Worm (Caenorhabditis elegans): ENCODE measurements around the gene gln-3.

gln-3 gene

ce11 chrIV:16216165-16216564 lies 45.7 kb upstream of the gln-3 start:
- no peak for TF ChIP-seq pax-3 (tag; optimal IDR thresholded peaks at IDR 0.05)
- TF ChIP-seq lin-35 (GFP tag; optimal IDR thresholded peaks at IDR 0.05) = no peak
- TF ChIP-seq nhr-47 (tag; optimal IDR thresholded peaks at IDR 0.05) = no peak

- TF ChIP-seq unc-98 (GFP tag; IDR thresholded peaks at IDR 0.05) (no peak), nhr-84 (tag; optimal IDR thresholded peaks at IDR 0.05) (no peak), pqm-1 (tag; optimal IDR thresholded peaks at IDR 0.05) (no peak), lin-15B (tag; optimal IDR thresholded peaks at IDR 0.05) (no peak), lir-3 (tag; optimal IDR thresholded peaks at IDR 0.05; ENCODE audit: poor library complexity) (no peak), C04F5.9 (tag; optimal IDR thresholded peaks at IDR 0.05) (no peak), nhr-71 (tag; optimal IDR thresholded peaks at IDR 0.05) (no peak), ceh-8 (GFP tag; optimal IDR thresholded peaks at IDR 0.05) (no peak), mep-1 (tag; optimal IDR thresholded peaks at IDR 0.05) (no peak), efl-3 (GFP tag; optimal IDR thresholded peaks at IDR 0.05) (no peak), tlp-1 (tag; optimal IDR thresholded peaks at IDR 0.05) (no peak), tbx-2 (tag; optimal IDR thresholded peaks at IDR 0.05) (no peak), lin-39 (tag; optimal IDR thresholded peaks at IDR 0.05) (no peak), elt-3 (tag; optimal IDR thresholded peaks at IDR 0.05) (no peak), skn-1 (tag; optimal IDR thresholded peaks at IDR 0.05) (no peak), rnt-1 (tag; optimal IDR thresholded peaks at IDR 0.05) (no peak), unc-62 (GFP tag; optimal IDR thresholded peaks at IDR 0.05) (no peak), lin-35 (GFP tag; optimal IDR thresholded peaks at IDR 0.05) (no peak)
Observed at ce11 chrIV:16210913-16211312, 40.4 kb upstream of the gln-3 start, which contains the start of gene H25K10.2. Gene H25K10.2 (minus strand): TSS chrIV:16211013.

- TF ChIP-seq skn-1 (tag; optimal IDR thresholded peaks at IDR 0.05) = no peak
- TF ChIP-seq C16A3.4 (tag; optimal IDR thresholded peaks at IDR 0.05) = no peak
- no peak for TF ChIP-seq pax-3 (tag; optimal IDR thresholded peaks at IDR 0.05)
- no peak for TF ChIP-seq ceh-8 (GFP tag; optimal IDR thresholded peaks at IDR 0.05)
- no peak for TF ChIP-seq lin-15B (tag; optimal IDR thresholded peaks at IDR 0.05)
- no peak for TF ChIP-seq alr-1 (tag; optimal IDR thresholded peaks at IDR 0.05; ENCODE audit: borderline replicate concordance)
- peak; percentile 90 for TF ChIP-seq elt-2 (tag; optimal IDR thresholded peaks at IDR 0.05)
- no peak for TF ChIP-seq unc-62 (GFP tag; optimal IDR thresholded peaks at IDR 0.05)
- no peak for TF ChIP-seq hlh-4 (tag; optimal IDR thresholded peaks at IDR 0.05)
- TF ChIP-seq lin-14 (GFP tag; optimal IDR thresholded peaks at IDR 0.05) = no peak
- TF ChIP-seq tlp-1 (tag; optimal IDR thresholded peaks at IDR 0.05) = peak; percentile 8
- TF ChIP-seq efl-3 (GFP tag; optimal IDR thresholded peaks at IDR 0.05) = no peak
- no peak for TF ChIP-seq unc-86 (tag; optimal IDR thresholded peaks at IDR 0.05)
- no peak for TF ChIP-seq ama-1 (optimal IDR thresholded peaks at IDR 0.05)
- TF ChIP-seq ceh-82 (tag; optimal IDR thresholded peaks at IDR 0.05) = no peak
- no peak for TF ChIP-seq egl-27 (tag; optimal IDR thresholded peaks at IDR 0.05)
Observed at ce11 chrIV:16203373-16203772, 32.9 kb upstream of the gln-3 start.

- TF ChIP-seq tbx-2 (tag; optimal IDR thresholded peaks at IDR 0.05) (no peak), sptf-1 (tag; optimal IDR thresholded peaks at IDR 0.05) (no peak), dpl-1 (GFP tag; optimal IDR thresholded peaks at IDR 0.05) (no peak), F16B12.6 (tag; optimal IDR thresholded peaks at IDR 0.05) (no peak), C04F5.9 (tag; optimal IDR thresholded peaks at IDR 0.05) (no peak), dsc-1 (tag; optimal IDR thresholded peaks at IDR 0.05) (no peak), sox-4 (tag; optimal IDR thresholded peaks at IDR 0.05) (no peak), ceh-88 (GFP tag; IDR thresholded peaks at IDR 0.05) (no peak), nhr-28 (tag; optimal IDR thresholded peaks at IDR 0.05) (no peak), ceh-8 (GFP tag; optimal IDR thresholded peaks at IDR 0.05) (no peak), snpc-4 (tag; optimal IDR thresholded peaks at IDR 0.05) (no peak), pag-3 (tag; optimal IDR thresholded peaks at IDR 0.05; ENCODE audit: borderline replicate concordance, insufficient read depth) (no peak), elt-2 (tag; optimal IDR thresholded peaks at IDR 0.05) (no peak), blmp-1 (tag; optimal IDR thresholded peaks at IDR 0.05) (no peak)
Observed at ce11 chrIV:16202074-16202473, 31.6 kb upstream of the gln-3 start, which contains the start of gene H25K10.1. Gene H25K10.1 (plus strand): TSS chrIV:16202374.
